Fruit fly (Drosophila melanogaster) whole organism, embryonic: ENCODE results near the gene Sec15.

Experiments
- Aef1 ChIP-seq: fragments of 200-800 bp; sonication (Bioruptor generic); IDR thresholded peaks from 3 replicates; pipeline ENCODE4 v1.3.6; 2022; ENCODE audit warnings: missing biosample characterization, missing genetic modification characterization
- Antp ChIP-seq: fragments of 200-800 bp; sonication (Bioruptor generic); optimal IDR thresholded peaks from 3 replicates; lab custom pipeline; 2016; ENCODE audit warnings: missing biosample characterization, missing genetic modification characterization
- BtbVII ChIP-seq: fragments of 200-800 bp; sonication (Bioruptor generic); optimal IDR thresholded peaks from 3 replicates; lab custom pipeline; 2017; ENCODE audit warnings: missing biosample characterization, mild to moderate bottlenecking, missing genetic modification characterization
- CG11093 ChIP-seq: fragments of 200-800 bp; sonication (Bioruptor generic); IDR thresholded peaks from 3 replicates; pipeline ENCODE4 v1.3.6; 2022; ENCODE audit warnings: missing biosample characterization, missing genetic modification characterization
- CG12104 ChIP-seq: fragments of 200-800 bp; sonication (Bioruptor generic); optimal IDR thresholded peaks from 3 replicates; lab custom pipeline; 2016; ENCODE audit warnings: missing biosample characterization, missing genetic modification characterization
- CG1529 ChIP-seq: fragments of 200-800 bp; sonication (Bioruptor generic); optimal IDR thresholded peaks from 3 replicates; lab custom pipeline; 2018; ENCODE audit warnings: missing biosample characterization, missing genetic modification characterization
- CG17186 ChIP-seq: fragments of 200-800 bp; sonication (Bioruptor generic); optimal IDR thresholded peaks from 3 replicates; lab custom pipeline; 2017; ENCODE audit warnings: missing biosample characterization, missing genetic modification reagents, missing genetic modification characterization
- CG2120 ChIP-seq: fragments of 200-800 bp; sonication (Bioruptor generic); optimal IDR thresholded peaks from 3 replicates; lab custom pipeline; 2016; ENCODE audit warnings: missing biosample characterization, missing genetic modification characterization
- CG2712 ChIP-seq: fragments of 200-800 bp; optimal IDR thresholded peaks from 3 replicates; lab custom pipeline; 2019; ENCODE audit warnings: missing biosample characterization, mild to moderate bottlenecking, missing genetic modification characterization, moderate library complexity
- CG3163 ChIP-seq: fragments of 200-800 bp; sonication (Bioruptor generic); optimal IDR thresholded peaks from 3 replicates; lab custom pipeline; 2016; ENCODE audit warnings: missing biosample characterization, missing genetic modification characterization
- CG33213 ChIP-seq: fragments of 200-800 bp; sonication (Bioruptor generic); optimal IDR thresholded peaks from 3 replicates; lab custom pipeline; 2016; ENCODE audit warnings: missing biosample characterization, missing genetic modification characterization
- CG3726 ChIP-seq: fragments of 200-800 bp; sonication (Bioruptor generic); IDR thresholded peaks from 3 replicates; pipeline ENCODE4, ENCODE4 v1.3.6; 2022; ENCODE audit warnings: missing biosample characterization, missing genetic modification characterization
- CG42726 ChIP-seq: fragments of 200-800 bp; sonication (Bioruptor generic); IDR thresholded peaks from 2 replicates; pipeline ENCODE4 v1.3.6; 2022; ENCODE audit warnings: missing biosample characterization, missing genetic modification characterization; ENCODE audit not compliant: partially characterized antibody
- CG4282 ChIP-seq: fragments of 200-800 bp; sonication (Bioruptor generic); optimal IDR thresholded peaks from 2 replicates; lab custom pipeline; 2016; ENCODE audit warnings: missing biosample characterization, missing genetic modification characterization
- CG4328 ChIP-seq: fragments of 200-800 bp; sonication (Bioruptor generic); optimal IDR thresholded peaks from 3 replicates; lab custom pipeline; 2017; ENCODE audit warnings: missing biosample characterization, missing genetic modification reagents, missing genetic modification characterization
- CG4617 ChIP-seq: fragments of 200-800 bp; sonication (Bioruptor generic); optimal IDR thresholded peaks from 3 replicates; lab custom pipeline; 2016; ENCODE audit warnings: missing biosample characterization, missing genetic modification characterization, borderline replicate concordance
- CG8478 ChIP-seq: fragments of >200 bp; optimal IDR thresholded peaks from 2 replicates; lab custom pipeline; 2018
- CG9437 ChIP-seq: fragments of 200-800 bp; sonication (Bioruptor generic); optimal IDR thresholded peaks from 2 replicates; lab custom pipeline; 2018; ENCODE audit warnings: missing biosample characterization, mild to moderate bottlenecking, missing genetic modification characterization
- CG9797 ChIP-seq: fragments of 200-800 bp; sonication (Bioruptor generic); optimal IDR thresholded peaks from 3 replicates; lab custom pipeline; 2018; ENCODE audit warnings: missing biosample characterization, mild to moderate bottlenecking, missing genetic modification characterization
- CTCF ChIP-seq: fragments of 200-800 bp; sonication (Bioruptor generic); optimal IDR thresholded peaks from 2 replicates; lab custom pipeline; 2017; ENCODE audit warnings: missing biosample characterization, mild to moderate bottlenecking, missing genetic modification characterization, moderate library complexity
- Dll ChIP-seq: fragments of 200-800 bp; sonication (Bioruptor generic); IDR thresholded peaks from 4 replicates; pipeline ENCODE4 v1.3.6; 2022; ENCODE audit warnings: missing biosample characterization, missing genetic modification characterization; ENCODE audit not compliant: partially characterized antibody
- Doc3 ChIP-seq: fragments of 200-800 bp; sonication (Bioruptor generic); IDR thresholded peaks from 3 replicates; pipeline ENCODE4 v1.3.6; 2022; ENCODE audit warnings: missing biosample characterization, missing genetic modification characterization; ENCODE audit not compliant: partially characterized antibody
- E2f1 ChIP-seq: fragments of 200-800 bp; sonication (Bioruptor generic); IDR thresholded peaks from 2 replicates; pipeline ENCODE4 v1.3.6; 2022; ENCODE audit warnings: missing biosample characterization, missing genetic modification characterization
- Elba2 ChIP-seq: fragments of 200-800 bp; sonication (Bioruptor generic); optimal IDR thresholded peaks from 3 replicates; lab custom pipeline; 2016; ENCODE audit warnings: missing biosample characterization, missing genetic modification characterization
- HLHmδ ChIP-seq: fragments of 200-800 bp; sonication (Bioruptor generic); optimal IDR thresholded peaks from 2 replicates; lab custom pipeline; 2018; ENCODE audit warnings: missing biosample characterization, mild to moderate bottlenecking, missing genetic modification characterization, moderate library complexity
- Hsf ChIP-seq: fragments of 200-800 bp; sonication (Bioruptor generic); optimal IDR thresholded peaks from 3 replicates; lab custom pipeline; 2016; ENCODE audit warnings: missing biosample characterization, missing genetic modification characterization
- Opbp ChIP-seq: fragments of 200-800 bp; sonication (Bioruptor generic); IDR thresholded peaks from 3 replicates; pipeline ENCODE4 v1.3.6; 2022; ENCODE audit warnings: missing biosample characterization, missing genetic modification characterization; ENCODE audit not compliant: partially characterized antibody
- Pdp1 ChIP-seq, 2 experiments: fragments of 200-800 bp; sonication (Bioruptor generic); optimal IDR thresholded peaks; 3 replicates each; lab custom pipeline; 2016; ENCODE audit warnings: missing biosample characterization in 2 of 2, missing genetic modification characterization in 2 of 2, mild to moderate bottlenecking in 1 of 2, moderate library complexity in 1 of 2
- Scr ChIP-seq: fragments of 200-800 bp; sonication (Bioruptor generic); IDR thresholded peaks from 2 replicates; pipeline ENCODE4 v1.3.6; 2022; ENCODE audit warnings: missing biosample characterization, missing genetic modification characterization; ENCODE audit not compliant: partially characterized antibody
- Side ChIP-seq: fragments of 200-800 bp; sonication (Bioruptor generic); optimal IDR thresholded peaks from 2 replicates; lab custom pipeline; 2016; ENCODE audit warnings: missing biosample characterization, missing genetic modification characterization
- Sin3A ChIP-seq: fragments of >200 bp; optimal IDR thresholded peaks from 2 replicates; lab custom pipeline; 2018
- Sry-δ ChIP-seq: fragments of 200-800 bp; sonication (Bioruptor generic); optimal IDR thresholded peaks from 2 replicates; lab custom pipeline; 2016; ENCODE audit warnings: missing biosample characterization, missing genetic modification characterization
- TFAM ChIP-seq: fragments of 200-800 bp; sonication (Bioruptor generic); optimal IDR thresholded peaks from 2 replicates; lab custom pipeline; 2017; ENCODE audit warnings: missing biosample characterization, missing genetic modification characterization, inconsistent platforms
- cg ChIP-seq: fragments of 200-800 bp; sonication (Bioruptor generic); optimal IDR thresholded peaks from 3 replicates; lab custom pipeline; 2019; ENCODE audit warnings: missing biosample characterization, mild to moderate bottlenecking, missing genetic modification characterization, moderate library complexity
- chm ChIP-seq: fragments of 200-800 bp; sonication (Bioruptor generic); IDR thresholded peaks from 2 replicates; pipeline ENCODE4 v1.3.6; 2022; ENCODE audit warnings: missing biosample characterization, missing genetic modification characterization
- da ChIP-seq: fragments of 200-800 bp; sonication (Bioruptor generic); optimal IDR thresholded peaks from 2 replicates; lab custom pipeline; 2016; ENCODE audit warnings: missing biosample characterization, missing genetic modification characterization
- gcm2 ChIP-seq: fragments of 200-800 bp; sonication (Bioruptor generic); optimal IDR thresholded peaks from 2 replicates; lab custom pipeline; 2016; ENCODE audit warnings: missing biosample characterization, missing genetic modification characterization
- gfzf ChIP-seq: fragments of 200-800 bp; sonication (Bioruptor generic); optimal IDR thresholded peaks from 2 replicates; lab custom pipeline; 2016; ENCODE audit warnings: missing biosample characterization, mild to moderate bottlenecking, missing genetic modification characterization, moderate library complexity
- her ChIP-seq: fragments of 200-800 bp; sonication (Bioruptor generic); optimal IDR thresholded peaks from 2 replicates; lab custom pipeline; 2016; ENCODE audit warnings: missing biosample characterization, missing genetic modification characterization
- hkb ChIP-seq, 2 experiments: fragments of 200-800 bp in 1 of 2; fragments of >200 bp in 1 of 2; sonication (Bioruptor generic) in 1 of 2; IDR thresholded peaks in 1 of 2; optimal IDR thresholded peaks in 1 of 2; 2 replicates each; pipeline versions ENCODE4 v1.3.6 to Lab custom; 2017 to 2022; ENCODE audit warnings: missing biosample characterization in 1 of 2, missing genetic modification characterization in 1 of 2
- lilli ChIP-seq: fragments of 200-800 bp; sonication (Bioruptor generic); optimal IDR thresholded peaks from 3 replicates; lab custom pipeline; 2016; ENCODE audit warnings: missing biosample characterization, missing genetic modification characterization
- lola ChIP-seq, 3 experiments: fragments of >200 bp in 2 of 3; fragments of 200-800 bp in 1 of 3; sonication (Bioruptor generic) in 1 of 3; optimal IDR thresholded peaks; 2 replicates each; lab custom pipeline; 2017 to 2019; ENCODE audit warnings: missing biosample characterization in 3 of 3, missing genetic modification characterization in 3 of 3, mild to moderate bottlenecking in 1 of 3, moderate library complexity in 1 of 3
- maf-S ChIP-seq: fragments of 200-800 bp; sonication (Bioruptor generic); optimal IDR thresholded peaks from 2 replicates; lab custom pipeline; 2016; ENCODE audit warnings: missing biosample characterization, missing genetic modification characterization
- row ChIP-seq: fragments of 200-800 bp; sonication (Bioruptor generic); IDR thresholded peaks from 3 replicates; pipeline ENCODE4 v1.3.6; 2022; ENCODE audit warnings: missing biosample characterization, missing genetic modification characterization
- salm ChIP-seq: fragments of 200-800 bp; sonication (Bioruptor generic); optimal IDR thresholded peaks from 2 replicates; lab custom pipeline; 2018; ENCODE audit warnings: missing biosample characterization, mild to moderate bottlenecking, missing genetic modification characterization
- schlank ChIP-seq: fragments of 200-800 bp; sonication (Bioruptor generic); optimal IDR thresholded peaks from 2 replicates; lab custom pipeline; 2018; ENCODE audit warnings: missing biosample characterization, mild to moderate bottlenecking, missing genetic modification characterization
- sd ChIP-seq: fragments of 200-800 bp; sonication (Bioruptor generic); optimal IDR thresholded peaks from 3 replicates; lab custom pipeline; 2018; ENCODE audit warnings: missing biosample characterization, mild to moderate bottlenecking, missing genetic modification characterization, moderate library complexity
- sim ChIP-seq: fragments of 200-800 bp; sonication (Bioruptor generic); IDR thresholded peaks from 2 replicates; pipeline ENCODE4 v1.3.6; 2022; ENCODE audit warnings: missing biosample characterization, missing genetic modification characterization
- tna ChIP-seq: fragments of 200-800 bp; sonication (Bioruptor generic); IDR thresholded peaks from 2 replicates; pipeline ENCODE4 v1.3.6; 2022; ENCODE audit warnings: missing biosample characterization, missing genetic modification characterization; ENCODE audit not compliant: partially characterized antibody
- vvl ChIP-seq: fragments of 200-800 bp; sonication (Bioruptor generic); IDR thresholded peaks from 2 replicates; pipeline ENCODE4 v1.3.6; 2022; ENCODE audit warnings: missing biosample characterization, missing genetic modification characterization
- zfh2 ChIP-seq: fragments of 200-800 bp; sonication (Bioruptor generic); optimal IDR thresholded peaks from 2 replicates; lab custom pipeline; 2016; ENCODE audit warnings: missing biosample characterization, missing genetic modification characterization

Gene Sec15

DNA sequence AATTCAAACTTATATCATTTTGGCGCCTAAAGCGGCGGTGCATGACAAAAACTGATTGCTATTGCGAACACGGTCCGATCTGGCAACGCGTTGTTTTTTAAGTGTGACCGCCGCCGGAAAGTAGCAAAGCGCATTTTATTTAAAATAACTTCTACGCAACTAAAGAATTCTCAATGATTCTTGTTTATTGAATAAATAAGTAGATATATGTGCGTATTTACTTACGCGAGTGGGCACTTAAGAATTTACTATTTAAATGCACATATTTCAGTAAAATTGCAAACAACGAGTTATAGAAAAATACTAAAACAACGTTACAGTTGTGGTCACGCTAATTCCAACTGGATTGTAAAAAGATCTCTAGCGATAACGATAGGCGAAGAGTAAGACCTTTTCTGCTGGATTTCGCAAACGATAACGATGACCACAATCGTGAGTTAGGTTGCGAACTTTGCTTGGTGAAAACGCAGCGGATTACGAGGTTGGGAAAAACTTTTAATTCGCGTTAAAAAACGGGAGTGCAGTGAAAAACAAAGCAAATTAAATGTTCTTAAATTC lies 48.2 kb upstream of the Sec15 start (continued):
- TF ChIP-seq CG9437 (GFP tag; lab: Kevin White, UChicago) (peak; percentile 76), CG9797 (GFP tag; lab: Kevin White, UChicago) (peak; percentile 92), Elba2 (GFP tag; lab: Kevin White, UChicago) (peak; percentile 5), gfzf (GFP tag; lab: Kevin White, UChicago) (peak; percentile 87), CG11093 (GFP tag; lab: Robert Waterston, UW) (no peak), CTCF (GFP tag; lab: Kevin White, UChicago) (peak; percentile 27), CG12104 (GFP tag; lab: Kevin White, UChicago) (peak; percentile 34), CG3163 (GFP tag; lab: Kevin White, UChicago) (peak; percentile 17), CG4328 (GFP tag; lab: Kevin White, UChicago) (no peak), Sry-δ (GFP tag; lab: Kevin White, UChicago) (peak; percentile 78), TFAM (GFP tag; lab: Kevin White, UChicago) (no peak), HLHmδ (GFP tag; lab: Kevin White, UChicago) (no peak), row (GFP tag; lab: Robert Waterston, UW) (peak; percentile 35; the same call in 1 of the 3 replicates), zfh2 (peak; percentile 29), salm (tag; lab: Kevin White, UChicago) (no peak), da (GFP tag; lab: Kevin White, UChicago) (no peak), CG33213 (GFP tag; lab: Kevin White, UChicago) (peak; percentile 82), BtbVII (GFP tag; lab: Kevin White, UChicago) (no peak), gcm2 (GFP tag; lab: Kevin White, UChicago) (no peak), sim (GFP tag; lab: Robert Waterston, UW) (no peak), Pdp1 (GFP tag; optimal IDR thresholded peaks at IDR 0.05; lab: Kevin White, UChicago) (peak in 1 of 2 experiments; percentile 64), Opbp (peak; percentile 53; the same call in 2 of the 3 replicates), CG2712 (tag; lab: Kevin White, UChicago) (peak; percentile 18), hkb (optimal IDR thresholded peaks at IDR 0.05; lab: Kevin White, UChicago) (peak; percentile 66), hkb (GFP tag; IDR thresholded peaks at IDR 0.05; lab: Robert Waterston, UW) (no peak), her (no peak), tna (peak; percentile 53; the same call in 1 of the 2 replicates), CG4617 (GFP tag; lab: Kevin White, UChicago) (peak; percentile 48), CG42726 (GFP tag; lab: Robert Waterston, UW) (peak; percentile 55), Dll (peak; percentile 71), chm (GFP tag; lab: Robert Waterston, UW) (no peak), Sin3A (peak; percentile 95), CG1529 (GFP tag; lab: Kevin White, UChicago) (no peak), maf-S (GFP tag; lab: Kevin White, UChicago) (no peak), Doc3 (GFP tag; lab: Robert Waterston, UW) (no peak), cg (GFP tag; lab: Kevin White, UChicago) (no peak), schlank (tag; lab: Kevin White, UChicago) (no peak), CG8478 (no peak), CG3726 (GFP tag; lab: Robert Waterston, UW) (no peak), Scr (GFP tag; lab: Robert Waterston, UW) (peak; percentile 52), CG2120 (GFP tag; lab: Kevin White, UChicago) (peak; percentile 45), Hsf (GFP tag; lab: Kevin White, UChicago) (peak; percentile 6), Aef1 (GFP tag; lab: Robert Waterston, UW) (no peak), sd (tag; lab: Kevin White, UChicago) (no peak), E2f1 (GFP tag; lab: Robert Waterston, UW) (no peak), lola (GFP tag; optimal IDR thresholded peaks at IDR 0.05; lab: Kevin White, UChicago) (no peak), Side (GFP tag; lab: Kevin White, UChicago) (peak; percentile 1), CG17186 (peak; percentile 39), Antp (no peak), CG4282 (no peak), vvl (GFP tag; lab: Robert Waterston, UW) (0 out of 2 replicates have a peak, but pooled peaks have one; percentile 7), lilli (peak; percentile 29)
